Worm (Caenorhabditis elegans) whole organism, mixed stage, embryonic: ENCODE results near the gene C08F11.10.

ENCODE experiments used
- bed-3 ChIP-seq: fragments of 200-800 bp; sonication (Bioruptor generic); optimal IDR thresholded peaks from 3 replicates; lab custom pipeline; 2018; ENCODE audit warnings: mild to moderate bottlenecking, missing genetic modification characterization, moderate library complexity, missing compliant biosample characterization
- blmp-1 ChIP-seq: fragments of 150-350 bp; optimal IDR thresholded peaks from 2 replicates; lab custom pipeline; 2014; ENCODE audit warnings: missing biosample characterization, missing genetic modification characterization
- ceh-39 ChIP-seq: fragments of 150-350 bp; optimal IDR thresholded peaks from 2 replicates; lab custom pipeline; 2014; ENCODE audit warnings: missing biosample characterization, missing genetic modification characterization
- ceh-43 ChIP-seq: fragments of 200-800 bp; sonication (Bioruptor generic); optimal IDR thresholded peaks from 2 replicates; lab custom pipeline; 2018; ENCODE audit warnings: mild to moderate bottlenecking, missing genetic modification characterization, moderate library complexity, missing compliant biosample characterization
- ceh-83 ChIP-seq: fragments of 200-800 bp; sonication (Bioruptor generic); optimal IDR thresholded peaks from 2 replicates; lab custom pipeline; 2018; ENCODE audit warnings: mild to moderate bottlenecking, missing genetic modification characterization, missing compliant biosample characterization
- cnd-1 ChIP-seq: fragments of 200-800 bp; sonication (Bioruptor generic); optimal IDR thresholded peaks from 2 replicates; lab custom pipeline; 2018; ENCODE audit warnings: mild to moderate bottlenecking, missing genetic modification characterization, missing compliant biosample characterization
- elt-1 ChIP-seq: sonication (generic microtip); optimal IDR thresholded peaks from 2 replicates; lab custom pipeline; 2017; ENCODE audit warnings: missing genetic modification characterization, mild to moderate bottlenecking, missing compliant biosample characterization, antibody characterized with exemption, moderate library complexity, borderline replicate concordance; ENCODE audit not compliant: insufficient read depth
- elt-3 ChIP-seq: fragments of 150-350 bp; optimal IDR thresholded peaks from 2 replicates; lab custom pipeline; 2014; ENCODE audit warnings: missing biosample characterization, missing genetic modification characterization
- flh-1 ChIP-seq: fragments of 200-800 bp; sonication (Bioruptor generic); optimal IDR thresholded peaks from 2 replicates; lab custom pipeline; 2018; ENCODE audit warnings: mild to moderate bottlenecking, missing genetic modification characterization, moderate library complexity, missing compliant biosample characterization
- ham-2 ChIP-seq: fragments of 200-800 bp; sonication (Bioruptor generic); optimal IDR thresholded peaks from 2 replicates; lab custom pipeline; 2018; ENCODE audit warnings: mild to moderate bottlenecking, missing genetic modification characterization, missing compliant biosample characterization
- hlh-1 ChIP-seq: fragments of 150-350 bp; optimal IDR thresholded peaks from 2 replicates; lab custom pipeline; 2014; ENCODE audit warnings: missing biosample characterization, missing genetic modification reagents, missing genetic modification characterization
- lin-13 ChIP-seq: fragments of 150-350 bp; optimal IDR thresholded peaks from 2 replicates; lab custom pipeline; 2014; ENCODE audit warnings: missing biosample characterization, missing genetic modification characterization
- lin-32 ChIP-seq: fragments of 200-800 bp; sonication (Bioruptor generic); optimal IDR thresholded peaks from 2 replicates; lab custom pipeline; 2018; ENCODE audit warnings: mild to moderate bottlenecking, missing genetic modification characterization, missing compliant biosample characterization
- lsy-2 ChIP-seq: fragments of 150-350 bp; optimal IDR thresholded peaks from 2 replicates; lab custom pipeline; 2014; ENCODE audit warnings: missing biosample characterization, missing genetic modification characterization
- mab-5 ChIP-seq: fragments of 150-350 bp; optimal IDR thresholded peaks from 2 replicates; lab custom pipeline; 2014; ENCODE audit warnings: missing biosample characterization, missing genetic modification characterization
- mep-1 ChIP-seq: fragments of 150-350 bp; optimal IDR thresholded peaks from 2 replicates; lab custom pipeline; 2017; ENCODE audit warnings: missing biosample characterization, missing genetic modification reagents, missing genetic modification characterization, inconsistent platforms
- mls-2 ChIP-seq: sonication (generic microtip); optimal IDR thresholded peaks from 2 replicates; lab custom pipeline; 2016; ENCODE audit warnings: mild to moderate bottlenecking, missing genetic modification characterization, moderate library complexity, missing compliant biosample characterization
- nhr-2 ChIP-seq: fragments of 150-350 bp; optimal IDR thresholded peaks from 2 replicates; lab custom pipeline; 2014; ENCODE audit warnings: missing biosample characterization, missing genetic modification characterization
- nhr-237 ChIP-seq: fragments of 150-350 bp; optimal IDR thresholded peaks from 2 replicates; lab custom pipeline; 2014; ENCODE audit warnings: missing biosample characterization, missing genetic modification characterization
- nhr-28 ChIP-seq: fragments of 150-350 bp; optimal IDR thresholded peaks from 2 replicates; lab custom pipeline; 2014; ENCODE audit warnings: missing biosample characterization, missing genetic modification characterization
- pha-4 ChIP-seq: fragments of 150-350 bp; optimal IDR thresholded peaks from 2 replicates; lab custom pipeline; 2018; ENCODE audit warnings: missing biosample characterization, missing genetic modification reagents, missing genetic modification characterization
- sem-2 ChIP-seq: fragments of 200-800 bp; sonication (Bioruptor generic); optimal IDR thresholded peaks from 2 replicates; lab custom pipeline; 2018; ENCODE audit warnings: mild to moderate bottlenecking, missing genetic modification characterization, missing compliant biosample characterization
- snpc-4 ChIP-seq: fragments of 150-350 bp; optimal IDR thresholded peaks from 2 replicates; lab custom pipeline; 2014; ENCODE audit warnings: missing biosample characterization, missing genetic modification characterization
- sptf-1 ChIP-seq: sonication (generic microtip); optimal IDR thresholded peaks from 2 replicates; lab custom pipeline; 2017; ENCODE audit warnings: mild to moderate bottlenecking, missing genetic modification characterization, moderate library complexity, missing compliant biosample characterization
- unc-120 ChIP-seq: sonication (generic microtip); optimal IDR thresholded peaks from 2 replicates; lab custom pipeline; 2017; ENCODE audit warnings: missing genetic modification characterization, missing compliant biosample characterization; ENCODE audit not compliant: poor library complexity, severe bottlenecking
- unc-39 ChIP-seq: fragments of 150-350 bp; optimal IDR thresholded peaks from 2 replicates; lab custom pipeline; 2014; ENCODE audit warnings: missing biosample characterization, missing genetic modification characterization
- unc-62 ChIP-seq: fragments of 150-350 bp; optimal IDR thresholded peaks from 2 replicates; lab custom pipeline; 2014; ENCODE audit warnings: missing biosample characterization, missing genetic modification reagents, missing genetic modification characterization
- ztf-11 ChIP-seq: fragments of 150-350 bp; optimal IDR thresholded peaks from 2 replicates; lab custom pipeline; 2014; ENCODE audit warnings: missing biosample characterization, missing genetic modification characterization

The C08F11.10 gene

ce11 chrIV:13632613-13633012 lies 16.4 kb downstream of the C08F11.10 start:
- no peak for TF ChIP-seq flh-1 (GFP tag; lab: Kevin White, UChicago)
- no peak for TF ChIP-seq lsy-2 (tag; lab: Kevin White, UChicago)
- no peak for TF ChIP-seq snpc-4 (tag; lab: Kevin White, UChicago)
- TF ChIP-seq blmp-1, result no peak
- TF ChIP-seq ceh-39 (tag; lab: Kevin White, UChicago), result no peak
- TF ChIP-seq cnd-1 (tag; lab: Kevin White, UChicago), result no peak
- no peak for TF ChIP-seq ceh-43 (GFP tag; lab: Kevin White, UChicago)
- no peak for TF ChIP-seq sem-2 (GFP tag; lab: Kevin White, UChicago)
- TF ChIP-seq nhr-2, result no peak
- no peak for TF ChIP-seq mep-1 (tag; lab: Kevin White, UChicago)
- no peak for TF ChIP-seq lin-13 (tag; lab: Kevin White, UChicago)
- no peak for TF ChIP-seq mls-2
- TF ChIP-seq nhr-28 (tag; lab: Kevin White, UChicago), result no peak
- no peak for TF ChIP-seq pha-4 (tag; lab: Kevin White, UChicago)
- no peak for TF ChIP-seq bed-3 (GFP tag; lab: Kevin White, UChicago)
- no peak for TF ChIP-seq ztf-11 (tag; lab: Kevin White, UChicago)

DNA sequence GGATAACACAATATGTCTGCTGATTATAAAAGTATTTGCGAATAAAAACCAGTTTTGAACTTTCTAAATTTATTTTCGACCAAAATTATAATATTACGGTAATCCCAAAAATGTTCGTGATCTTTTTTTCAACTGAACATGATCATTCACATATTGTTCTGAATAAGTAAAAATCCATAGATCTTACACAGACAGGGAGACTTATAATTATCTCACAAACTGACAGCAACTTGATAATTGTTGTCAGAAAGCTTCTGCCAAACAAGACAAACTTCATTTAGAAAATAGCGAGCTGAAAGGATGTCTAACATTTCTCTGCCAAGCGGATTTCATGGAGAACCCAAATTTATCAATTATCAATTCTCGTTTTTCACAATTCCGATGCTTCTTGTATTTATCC lies 22.6 kb downstream of the C08F11.10 start, which contains the start of gene sru-21:
sru-21 (plus strand) TSS at position 301 of the 400 bp plus-strand sequence.
- TF ChIP-seq mab-5 (tag; lab: Kevin White, UChicago), result no peak
- no peak for TF ChIP-seq lin-13 (tag; lab: Kevin White, UChicago)

ce11 chrIV:13623533-13623932 lies 25.5 kb downstream of the C08F11.10 start, which contains the start of gene C08F11.1:
Gene C08F11.1 (plus strand): TSS chrIV:13623833.
- no peak for TF ChIP-seq mab-5 (tag; lab: Kevin White, UChicago)
- TF ChIP-seq pha-4 (tag; lab: Kevin White, UChicago), result no peak
- TF ChIP-seq bed-3 (GFP tag; lab: Kevin White, UChicago), result no peak
- TF ChIP-seq sem-2 (GFP tag; lab: Kevin White, UChicago), result no peak
- no peak for TF ChIP-seq unc-120 (tag; lab: Kevin White, UChicago)

DNA sequence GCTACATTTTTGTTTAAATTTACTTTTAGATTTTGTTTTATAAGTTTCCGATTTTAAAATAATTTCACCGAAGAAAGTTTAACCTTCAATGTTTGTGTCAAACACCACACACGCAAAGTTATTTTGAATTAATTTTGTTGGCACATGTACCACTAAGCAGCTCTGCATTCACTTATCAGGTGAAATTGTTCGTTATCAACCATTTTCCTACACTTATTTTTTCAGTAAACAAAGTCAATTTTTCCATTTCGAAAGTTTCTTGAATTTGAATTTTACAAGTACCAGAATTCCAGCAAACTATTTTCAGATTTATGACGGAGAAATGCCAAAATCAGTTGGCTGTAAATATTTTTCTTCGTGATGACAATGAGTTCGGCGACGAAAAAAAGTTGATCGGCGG lies 29.8 kb downstream of the C08F11.10 start, which contains the start of gene C08F11.3:
C08F11.3 (plus strand) TSS at position 301 of the 400 bp plus-strand sequence.
- no peak for TF ChIP-seq ceh-83 (GFP tag; lab: Kevin White, UChicago)
- no peak for TF ChIP-seq ceh-43 (GFP tag; lab: Kevin White, UChicago)

- TF ChIP-seq ztf-11 (tag; lab: Kevin White, UChicago), result no peak
- no peak for TF ChIP-seq snpc-4 (tag; lab: Kevin White, UChicago)
- TF ChIP-seq ham-2 (GFP tag; lab: Kevin White, UChicago), result no peak
Observed at ce11 chrIV:13609755-13610154, 39.3 kb downstream of the C08F11.10 start, which contains the start of gene C08F11.13. Gene C08F11.13 (minus strand): TSS chrIV:13609892.

ce11 chrIV:13601973-13602669 lies 46.9 kb downstream of the C08F11.10 start, which contains the start of gene Y45F10B.59:
Gene Y45F10B.59 (plus strand): TSS chrIV:13602619.
- TF ChIP-seq ceh-43 (GFP tag; lab: Kevin White, UChicago) (no peak), lin-32 (GFP tag; lab: Kevin White, UChicago) (no peak), bed-3 (GFP tag; lab: Kevin White, UChicago) (no peak), lsy-2 (tag; lab: Kevin White, UChicago) (no peak), sptf-1 (no peak), ham-2 (GFP tag; lab: Kevin White, UChicago) (no peak), nhr-237 (tag; lab: Kevin White, UChicago) (no peak), snpc-4 (tag; lab: Kevin White, UChicago) (no peak), unc-39 (tag; lab: Kevin White, UChicago) (no peak), hlh-1 (tag; lab: Kevin White, UChicago) (no peak), unc-62 (GFP tag; lab: Kevin White, UChicago) (no peak), unc-120 (tag; lab: Kevin White, UChicago) (no peak), elt-1 (no peak), elt-3 (tag; lab: Kevin White, UChicago) (no peak), mls-2 (no peak), blmp-1 (no peak), lin-13 (tag; lab: Kevin White, UChicago) (no peak)
